Worm (Caenorhabditis elegans): Measurements from ENCODE around the gene T25F10.3.

T25F10.3 gene

DNA sequence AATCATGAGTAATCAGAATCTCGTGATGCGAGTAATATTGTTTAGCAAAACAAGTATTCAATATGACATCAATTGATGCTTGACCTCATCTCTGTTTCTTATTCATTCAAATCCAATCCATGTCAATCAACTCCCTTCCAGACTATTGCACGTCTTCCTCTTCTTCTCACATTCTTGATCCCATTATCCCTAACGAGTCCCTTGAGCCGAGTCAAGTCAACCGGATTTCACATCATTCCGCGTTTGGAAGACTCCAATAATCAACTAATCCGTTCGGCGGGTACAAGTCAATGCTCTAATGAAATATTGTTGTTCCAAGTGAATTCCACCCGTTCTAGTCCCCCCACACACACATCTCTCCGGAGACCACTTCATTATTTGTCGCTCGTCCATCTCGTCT is 18.6 kb upstream of the T25F10.3 start:
- TF ChIP-seq ceh-16 (tag; optimal IDR thresholded peaks at IDR 0.05) (no peak), skn-1 (tag; optimal IDR thresholded peaks at IDR 0.05) (no peak), elt-3 (tag; optimal IDR thresholded peaks at IDR 0.05) (no peak), ztf-4 (tag; optimal IDR thresholded peaks at IDR 0.05) (no peak), fos-1 (tag; optimal IDR thresholded peaks at IDR 0.05) (no peak), lsy-12 (tag; optimal IDR thresholded peaks at IDR 0.05) (no peak), tbx-2 (tag; optimal IDR thresholded peaks at IDR 0.05) (no peak), nhr-237 (tag; optimal IDR thresholded peaks at IDR 0.05) (no peak), sea-2 (GFP tag; optimal IDR thresholded peaks at IDR 0.05) (no peak), egl-5 (tag; optimal IDR thresholded peaks at IDR 0.05) (no peak), unc-39 (tag; optimal IDR thresholded peaks at IDR 0.05) (no peak)

DNA sequence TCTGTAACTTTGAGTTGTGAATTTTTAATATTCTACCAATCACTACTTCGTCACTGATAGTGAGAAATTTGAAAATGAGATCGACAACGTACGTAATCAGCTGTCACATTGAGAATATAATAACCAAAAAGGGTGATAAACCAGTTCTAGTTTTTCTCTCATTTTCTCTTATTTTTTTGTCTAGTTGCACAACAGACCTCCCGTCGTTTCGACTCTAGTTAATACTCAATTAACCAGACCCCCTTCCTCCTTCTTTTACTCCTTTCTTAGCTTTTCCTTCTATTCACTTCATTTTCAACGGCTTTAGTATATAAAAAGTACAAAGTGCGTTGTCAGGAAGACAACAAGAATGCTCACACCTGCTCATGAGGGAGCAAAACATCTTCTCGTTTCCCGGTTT is 17.7 kb upstream of the T25F10.3 start, which contains the start of gene ZC487.1:
Gene ZC487.1 (plus strand): TSS at position 301 of the 400 bp plus-strand sequence.
- TF ChIP-seq fkh-2 (tag; optimal IDR thresholded peaks at IDR 0.05) = no peak
- TF ChIP-seq zag-1 (tag; optimal IDR thresholded peaks at IDR 0.05) = no peak
- no peak for TF ChIP-seq ztf-4 (tag; optimal IDR thresholded peaks at IDR 0.05)
- no peak for TF ChIP-seq nhr-12 (tag; optimal IDR thresholded peaks at IDR 0.05)
- no peak for TF ChIP-seq tbx-2 (tag; optimal IDR thresholded peaks at IDR 0.05)
- no peak for TF ChIP-seq sea-2 (GFP tag; optimal IDR thresholded peaks at IDR 0.05)
- TF ChIP-seq snpc-4 (tag; optimal IDR thresholded peaks at IDR 0.05) = no peak
- TF ChIP-seq daf-12 (tag; optimal IDR thresholded peaks at IDR 0.05) = no peak
- no peak for TF ChIP-seq fkh-10 (GFP tag; optimal IDR thresholded peaks at IDR 0.05)
- no peak for TF ChIP-seq nhr-11 (tag; optimal IDR thresholded peaks at IDR 0.05)
- no peak for TF ChIP-seq pha-4 (tag; optimal IDR thresholded peaks at IDR 0.05)
- TF ChIP-seq nfya-1 (tag; optimal IDR thresholded peaks at IDR 0.05; ENCODE audit: insufficient read depth) = no peak
- TF ChIP-seq lsy-12 (tag; optimal IDR thresholded peaks at IDR 0.05) = no peak

DNA sequence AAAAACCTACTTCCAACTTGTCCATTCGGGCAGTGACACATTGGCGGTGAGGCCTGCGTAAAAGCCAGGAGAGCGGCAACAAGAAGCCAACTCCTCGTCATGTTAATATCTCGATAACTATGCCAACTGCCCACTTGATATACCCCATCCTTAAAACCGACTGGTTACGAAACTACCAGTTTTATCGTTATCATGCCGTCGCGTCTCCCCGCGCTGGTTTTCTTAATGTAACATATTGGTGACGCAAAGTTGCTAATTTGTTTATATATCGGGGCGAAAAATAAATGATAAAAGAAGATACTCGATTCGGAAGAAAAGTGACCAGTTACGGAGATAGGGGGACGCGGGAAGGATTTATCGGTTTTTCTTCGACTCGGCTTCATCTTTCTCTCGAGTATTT is 13.3 kb upstream of the T25F10.3 start, which contains the start of gene grl-9:
Gene grl-9 (minus strand): TSS at position 101 of the 400 bp plus-strand sequence.
- TF ChIP-seq elt-2 (tag; optimal IDR thresholded peaks at IDR 0.05) = no peak
- no peak for TF ChIP-seq fkh-2 (tag; optimal IDR thresholded peaks at IDR 0.05)
- no peak for TF ChIP-seq nhr-76 (tag; optimal IDR thresholded peaks at IDR 0.05)
- TF ChIP-seq ceh-9 (tag; optimal IDR thresholded peaks at IDR 0.05) = no peak
- TF ChIP-seq sea-2 (GFP tag; optimal IDR thresholded peaks at IDR 0.05) = no peak
- no peak for TF ChIP-seq hmg-11 (tag; optimal IDR thresholded peaks at IDR 0.05)
- no peak for TF ChIP-seq elt-1 (tag; optimal IDR thresholded peaks at IDR 0.05)
- no peak for TF ChIP-seq nhr-23 (tag; optimal IDR thresholded peaks at IDR 0.05)
- TF ChIP-seq nhr-12 (tag; optimal IDR thresholded peaks at IDR 0.05) = no peak
- TF ChIP-seq ceh-82 (tag; optimal IDR thresholded peaks at IDR 0.05) = no peak
- TF ChIP-seq fos-1 (tag; optimal IDR thresholded peaks at IDR 0.05) = no peak
- TF ChIP-seq daf-12 (tag; optimal IDR thresholded peaks at IDR 0.05) = no peak
- TF ChIP-seq ZK546.5 (tag; optimal IDR thresholded peaks at IDR 0.05) = no peak
- TF ChIP-seq R02D3.7 (tag; optimal IDR thresholded peaks at IDR 0.05) = no peak
- TF ChIP-seq aly-2 (tag; optimal IDR thresholded peaks at IDR 0.05) = no peak
- TF ChIP-seq nhr-237 (tag; optimal IDR thresholded peaks at IDR 0.05) = no peak
- TF ChIP-seq eor-1 (tag; optimal IDR thresholded peaks at IDR 0.05) = no peak
- TF ChIP-seq zag-1 (tag; optimal IDR thresholded peaks at IDR 0.05) = no peak

DNA sequence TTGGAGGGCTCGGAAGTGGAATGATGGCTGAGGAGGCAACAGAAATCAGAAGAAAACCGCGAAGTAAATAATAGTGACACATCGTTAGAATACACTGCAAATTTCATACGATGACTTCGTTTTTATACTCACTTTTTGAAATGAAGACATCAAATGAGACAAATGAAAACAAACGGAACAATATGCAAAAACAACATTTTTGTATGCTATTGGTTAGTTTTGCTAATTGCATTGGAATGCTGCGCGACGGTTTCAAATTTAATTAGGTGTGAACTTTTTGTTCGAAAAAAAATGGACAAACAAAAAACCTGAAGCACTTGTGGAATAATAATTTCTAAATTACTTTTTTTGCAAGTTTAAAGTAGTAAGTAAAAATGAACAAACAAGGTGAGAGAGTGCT is 11.9 kb upstream of the T25F10.3 start, which contains the start of gene grl-8:
Gene grl-8 (minus strand): TSS at position 101 of the 400 bp plus-strand sequence.
- no peak for TF ChIP-seq snpc-4 (tag; optimal IDR thresholded peaks at IDR 0.05)
- no peak for TF ChIP-seq sea-2 (GFP tag; optimal IDR thresholded peaks at IDR 0.05)
- TF ChIP-seq nhr-76 (tag; optimal IDR thresholded peaks at IDR 0.05) = no peak
- no peak for TF ChIP-seq ztf-11 (tag; optimal IDR thresholded peaks at IDR 0.05)
- no peak for TF ChIP-seq fkh-2 (tag; optimal IDR thresholded peaks at IDR 0.05)
- no peak for TF ChIP-seq egl-27 (tag; optimal IDR thresholded peaks at IDR 0.05)
- TF ChIP-seq mdl-1 (tag; optimal IDR thresholded peaks at IDR 0.05) = no peak
- TF ChIP-seq ztf-4 (tag; optimal IDR thresholded peaks at IDR 0.05) = no peak
- TF ChIP-seq nhr-11 (tag; optimal IDR thresholded peaks at IDR 0.05) = no peak
- TF ChIP-seq nhr-28 (tag; optimal IDR thresholded peaks at IDR 0.05) = no peak

DNA sequence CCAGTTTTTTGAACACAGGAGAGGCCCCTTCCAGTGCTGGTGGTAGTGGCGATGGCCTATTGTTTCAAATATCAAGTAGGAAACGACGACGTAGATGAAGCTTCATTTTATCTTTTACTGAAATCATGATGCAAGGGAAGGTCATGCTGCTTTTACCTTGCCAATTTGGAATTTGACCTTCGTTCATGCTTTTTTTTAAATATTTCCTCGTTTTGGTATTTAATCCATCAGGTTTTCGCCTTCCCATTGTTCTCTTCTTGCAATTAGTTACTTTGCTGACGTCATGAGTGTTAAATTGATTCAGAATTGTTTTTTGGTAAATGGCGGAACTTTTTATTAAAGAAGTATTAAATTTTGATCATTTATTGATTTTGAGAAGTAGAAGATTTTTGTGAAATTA is 8.8 kb upstream of the T25F10.3 start:
- TF ChIP-seq nhr-25 (tag; optimal IDR thresholded peaks at IDR 0.05) = peak; percentile 81
- no peak for TF ChIP-seq ztf-11 (tag; optimal IDR thresholded peaks at IDR 0.05)

Data from whole organism, L3 larva.